Worm (Caenorhabditis elegans): ENCODE data around the gene cdc-25.2.

DNA sequence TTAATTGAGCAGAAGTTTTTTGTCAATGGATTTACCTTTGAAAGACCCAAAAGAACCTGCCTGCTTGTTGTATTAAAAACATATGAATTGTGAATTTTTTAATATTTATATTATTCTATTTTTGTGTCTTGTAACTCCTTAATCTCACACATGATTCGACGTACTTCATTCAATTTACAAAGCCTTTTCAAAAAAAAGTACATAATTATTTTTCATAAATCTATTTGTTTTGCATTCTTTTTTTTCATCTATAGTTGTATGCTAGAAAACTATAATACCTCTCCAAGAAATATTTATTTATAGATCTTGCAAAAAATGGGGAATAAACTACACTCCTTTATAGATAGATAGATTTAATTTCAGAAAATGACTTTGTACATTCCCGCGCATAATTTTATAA is 51.9 kb downstream of the cdc-25.2 start, which contains the start of gene nhr-179:
- no peak for TF ChIP-seq lin-13 (tag; optimal IDR thresholded peaks at IDR 0.05)
- no peak for TF ChIP-seq unc-62 (GFP tag; optimal IDR thresholded peaks at IDR 0.05)
- TF ChIP-seq sptf-1 (tag; optimal IDR thresholded peaks at IDR 0.05): no peak
- TF ChIP-seq elt-1 (tag; optimal IDR thresholded peaks at IDR 0.05; ENCODE audit: borderline replicate concordance, insufficient read depth): no peak
- TF ChIP-seq unc-39 (tag; optimal IDR thresholded peaks at IDR 0.05): no peak
- TF ChIP-seq ceh-43 (GFP tag; optimal IDR thresholded peaks at IDR 0.05): no peak
- no peak for TF ChIP-seq M03D4.4 (tag; optimal IDR thresholded peaks at IDR 0.05)
- TF ChIP-seq nhr-237 (tag; optimal IDR thresholded peaks at IDR 0.05): no peak
- no peak for TF ChIP-seq ceh-39 (tag; optimal IDR thresholded peaks at IDR 0.05)

Data from whole organism, mixed stage, embryonic.